Fruit fly (Drosophila melanogaster): ENCODE data around the gene CG3246.

Gene CG3246

dm6 chr2L:3469869-3470268 lies 8.1 kb upstream of the CG3246 start, which contains the start of the genes Pif1 and CG31776 (continued):
- TF ChIP-seq CG34224 (GFP tag; IDR thresholded peaks at IDR 0.05; ENCODE audit: partially characterized antibody) (peak; percentile 95), Sox100B (GFP tag; optimal IDR thresholded peaks at IDR 0.05) (no peak), abd-A (tag; optimal IDR thresholded peaks at IDR 0.05) (no peak), CG14860 (GFP tag; IDR thresholded peaks at IDR 0.05; ENCODE audit: partially characterized antibody) (peak; percentile 63; the same call in 2 of the 3 replicates), CG1603 (tag; optimal IDR thresholded peaks at IDR 0.05) (peak; percentile 85), pzg (GFP tag; optimal IDR thresholded peaks at IDR 0.05) (peak; percentile 88), MESR4 (GFP tag; optimal IDR thresholded peaks at IDR 0.05) (peak; percentile 44), crol (GFP tag; IDR thresholded peaks at IDR 0.05) (no peak), HLH4C (GFP tag; IDR thresholded peaks at IDR 0.05; ENCODE audit: partially characterized antibody) (peak; percentile 90), CG17802 (tag; optimal IDR thresholded peaks at IDR 0.05) (peak; percentile 95), hkb (optimal IDR thresholded peaks at IDR 0.05) (no peak), hkb (GFP tag; IDR thresholded peaks at IDR 0.05) (no peak), dysf (GFP tag; IDR thresholded peaks at IDR 0.05) (no peak), CG10321 (GFP tag; IDR thresholded peaks at IDR 0.05) (no peak), CG7372 (GFP tag; IDR thresholded peaks at IDR 0.05) (no peak), Trl (optimal IDR thresholded peaks at IDR 0.05) (no peak), Trl (GFP tag; optimal IDR thresholded peaks at IDR 0.05) (no peak), sisA (GFP tag; IDR thresholded peaks at IDR 0.05) (no peak), YL-1 (GFP tag; optimal IDR thresholded peaks at IDR 0.05) (peak; percentile 38), CG10366 (GFP tag; IDR thresholded peaks at IDR 0.05) (no peak), CG7786 (GFP tag; optimal IDR thresholded peaks at IDR 0.05) (no peak), CG7271 (tag; optimal IDR thresholded peaks at IDR 0.05) (no peak), TFAM (GFP tag; optimal IDR thresholded peaks at IDR 0.05) (no peak), Deaf1 (tag; optimal IDR thresholded peaks at IDR 0.05) (no peak), Dref (GFP tag; IDR thresholded peaks at IDR 0.05) (peak; percentile 97), az2 (GFP tag; optimal IDR thresholded peaks at IDR 0.05) (no peak), CG6689 (GFP tag; IDR thresholded peaks at IDR 0.05) (no peak), CG2202 (tag; optimal IDR thresholded peaks at IDR 0.05) (no peak), p53 (GFP tag; optimal IDR thresholded peaks at IDR 0.05) (peak; percentile 9), h (optimal IDR thresholded peaks at IDR 0.05) (no peak), unc-4 (GFP tag; IDR thresholded peaks at IDR 0.05; ENCODE audit: partially characterized antibody) (peak; percentile 70), D19B (GFP tag; optimal IDR thresholded peaks at IDR 0.05) (no peak), twi (tag; optimal IDR thresholded peaks at IDR 0.05) (no peak), CG7987 (GFP tag; optimal IDR thresholded peaks at IDR 0.05) (no peak), Rfx (GFP tag; IDR thresholded peaks at IDR 0.05) (no peak), vnd (GFP tag; IDR thresholded peaks at IDR 0.05; ENCODE audit: partially characterized antibody) (peak; percentile 64; the same call in 2 of the 3 replicates), CG8944 (GFP tag; optimal IDR thresholded peaks at IDR 0.05) (no peak), Hey (tag; optimal IDR thresholded peaks at IDR 0.05) (no peak), amos (GFP tag; IDR thresholded peaks at IDR 0.05; ENCODE audit: partially characterized antibody) (peak; percentile 92; the same call in 1 of the 2 replicates), CG13775 (GFP tag; optimal IDR thresholded peaks at IDR 0.05) (no peak), CG6765 (GFP tag; optimal IDR thresholded peaks at IDR 0.05) (no peak), CG15479 (GFP tag; optimal IDR thresholded peaks at IDR 0.05) (no peak), CG9797 (GFP tag; optimal IDR thresholded peaks at IDR 0.05) (peak; percentile 65), HLH54F (GFP tag; optimal IDR thresholded peaks at IDR 0.05) (no peak), CG17612 (GFP tag; IDR thresholded peaks at IDR 0.05) (no peak), Dll (GFP tag; IDR thresholded peaks at IDR 0.05; ENCODE audit: partially characterized antibody) (peak; percentile 90), CG30020 (tag; optimal IDR thresholded peaks at IDR 0.05) (peak; percentile 24), ash1 (GFP tag; optimal IDR thresholded peaks at IDR 0.05) (no peak), Meics (GFP tag; optimal IDR thresholded peaks at IDR 0.05) (no peak), inv (GFP tag; IDR thresholded peaks at IDR 0.05; ENCODE audit: partially characterized antibody) (peak; percentile 68), Bteb2 (GFP tag; optimal IDR thresholded peaks at IDR 0.05) (no peak), rib (GFP tag; IDR thresholded peaks at IDR 0.05) (no peak)
